Worm (Caenorhabditis elegans): Measurements from ENCODE around the gene zif-1.

- TF ChIP-seq skn-1 (tag; optimal IDR thresholded peaks at IDR 0.05) (no peak), ztf-11 (tag; optimal IDR thresholded peaks at IDR 0.05) (no peak), nhr-11 (tag; optimal IDR thresholded peaks at IDR 0.05) (no peak), aly-2 (tag; optimal IDR thresholded peaks at IDR 0.05) (no peak), nhr-25 (tag; optimal IDR thresholded peaks at IDR 0.05) (no peak), F13H6.1 (tag; optimal IDR thresholded peaks at IDR 0.05) (no peak), R02D3.7 (tag; optimal IDR thresholded peaks at IDR 0.05) (no peak), lin-11 (tag; optimal IDR thresholded peaks at IDR 0.05) (no peak), nhr-237 (tag; optimal IDR thresholded peaks at IDR 0.05) (no peak), zag-1 (tag; optimal IDR thresholded peaks at IDR 0.05) (no peak), C34F6.9 (tag; optimal IDR thresholded peaks at IDR 0.05) (no peak), lin-39 (tag; optimal IDR thresholded peaks at IDR 0.05) (no peak)
Measured at ce11 chrIII:9002545-9002944, at the start of gene zif-1, which contains the start of gene F59B2.15.

All from whole organism, L2 larva.